Worm (Caenorhabditis elegans) whole organism, L3 larva: ENCODE results near the gene Y75B8A.19.

Experiments
- elt-2 ChIP-seq: sonication (generic microtip); optimal IDR thresholded peaks from 2 replicates; lab custom pipeline; 2016; ENCODE audit warnings: missing genetic modification reagents, mild to moderate bottlenecking, missing genetic modification characterization, missing compliant biosample characterization
- elt-3 ChIP-seq, 3 experiments: fragments of 150-350 bp in 1 of 3; sonication (generic microtip) in 2 of 3; optimal IDR thresholded peaks; 2 replicates in 2 of 3; 4 replicates in 1 of 3; lab custom pipeline; 2014 to 2017; ENCODE audit warnings: missing biosample characterization in 3 of 3, missing genetic modification characterization in 3 of 3
- lsy-12 ChIP-seq: sonication (generic microtip); optimal IDR thresholded peaks from 2 replicates; lab custom pipeline; 2016; ENCODE audit warnings: mild to moderate bottlenecking, missing genetic modification characterization, missing compliant biosample characterization
- pha-4 ChIP-seq: fragments of 150-350 bp; optimal IDR thresholded peaks from 2 replicates; lab custom pipeline; 2014; ENCODE audit warnings: missing biosample characterization, missing genetic modification reagents, missing genetic modification characterization

DNA sequence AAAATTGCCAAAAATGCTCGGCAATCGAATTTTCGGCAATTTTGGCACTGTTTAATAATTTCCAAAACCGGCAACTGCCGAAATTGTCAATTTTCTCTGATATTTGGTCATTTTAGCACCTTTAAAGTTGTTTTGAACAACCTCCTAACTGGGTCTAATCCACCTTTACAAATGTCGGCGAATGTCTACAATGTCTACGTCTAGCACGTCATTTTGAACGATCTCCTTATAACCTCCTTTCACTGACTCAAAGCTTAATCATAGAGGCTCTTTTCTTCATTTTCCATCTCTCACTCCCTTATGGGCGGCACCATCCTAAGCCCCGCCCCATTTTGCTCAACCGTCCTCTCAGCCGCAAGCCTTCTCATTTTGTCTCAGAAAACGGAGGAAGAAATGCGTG is 32.2 kb upstream of the Y75B8A.19 start, which contains the start of gene Y75B8A.44:
- TF ChIP-seq pha-4 (tag; lab: Kevin White, UChicago) (no peak), elt-3 (tag; optimal IDR thresholded peaks at IDR 0.05; lab: Kevin White, UChicago) (no peak), elt-2 (no peak), lsy-12 (tag; lab: Kevin White, UChicago) (no peak)
